Worm (Caenorhabditis elegans) whole organism, late embryonic: ENCODE results near the gene srx-121.
"Not testable (repeated sequence)": the region's sequence is repeated elsewhere in the genome, so short reads cannot be mapped to it uniquely, and the experiment has no call there.

Experiments used
- C08G9.2 ChIP-seq: sonication (generic microtip); optimal IDR thresholded peaks from 2 replicates; lab custom pipeline; 2016; ENCODE audit warnings: mild to moderate bottlenecking, missing genetic modification characterization, moderate library complexity, missing compliant biosample characterization
- C38D4.7 ChIP-seq: fragments of 200-800 bp; sonication (Bioruptor generic); optimal IDR thresholded peaks from 2 replicates; lab custom pipeline; 2018; ENCODE audit warnings: mild to moderate bottlenecking, missing genetic modification characterization, moderate library complexity, missing compliant biosample characterization
- K09A11.1 ChIP-seq: sonication (generic microtip); optimal IDR thresholded peaks from 2 replicates; lab custom pipeline; 2017; ENCODE audit warnings: antibody characterized with exemption, mild to moderate bottlenecking, missing genetic modification characterization, missing compliant biosample characterization; ENCODE audit not compliant: insufficient read depth
- T23F11.4 ChIP-seq: fragments of 200-800 bp; sonication (Bioruptor generic); optimal IDR thresholded peaks from 2 replicates; lab custom pipeline; 2018; ENCODE audit warnings: mild to moderate bottlenecking, missing genetic modification characterization, missing compliant biosample characterization
- Y22D7AL.16 ChIP-seq: sonication (generic microtip); optimal IDR thresholded peaks from 2 replicates; lab custom pipeline; 2016; ENCODE audit warnings: missing genetic modification characterization, missing compliant biosample characterization
- ama-1 ChIP-seq: fragments of 150-350 bp; optimal IDR thresholded peaks from 2 replicates; lab custom pipeline; 2014
- ceh-14 ChIP-seq: sonication (generic microtip); optimal IDR thresholded peaks from 2 replicates; lab custom pipeline; 2016; ENCODE audit warnings: missing genotype, missing genetic modification characterization, missing compliant biosample characterization
- ceh-18 ChIP-seq: sonication (generic microtip); optimal IDR thresholded peaks from 2 replicates; lab custom pipeline; 2016; ENCODE audit warnings: missing genetic modification characterization, missing compliant biosample characterization
- ceh-19 ChIP-seq: fragments of 200-800 bp; sonication (Bioruptor generic); optimal IDR thresholded peaks from 2 replicates; lab custom pipeline; 2018; ENCODE audit warnings: mild to moderate bottlenecking, missing genetic modification characterization, missing compliant biosample characterization
- ceh-22 ChIP-seq: sonication (generic microtip); optimal IDR thresholded peaks from 2 replicates; lab custom pipeline; 2017; ENCODE audit warnings: missing biosample characterization, missing genetic modification characterization
- ceh-24 ChIP-seq: sonication (generic microtip); optimal IDR thresholded peaks from 2 replicates; lab custom pipeline; 2016; ENCODE audit warnings: mild to moderate bottlenecking, missing genetic modification characterization, missing compliant biosample characterization
- ceh-30 ChIP-seq: fragments of 150-350 bp; optimal IDR thresholded peaks from 2 replicates; lab custom pipeline; 2014; ENCODE audit warnings: missing biosample characterization, missing genetic modification characterization
- ceh-45 ChIP-seq: fragments of 200-800 bp; sonication (Bioruptor generic); IDR thresholded peaks from 2 replicates; pipeline ENCODE4 v1.3.6; 2022; ENCODE audit warnings: missing genetic modification reagents, missing genetic modification characterization, missing compliant biosample characterization
- ceh-6 ChIP-seq: fragments of 200-800 bp; sonication (Bioruptor generic); optimal IDR thresholded peaks from 2 replicates; lab custom pipeline; 2018; ENCODE audit warnings: mild to moderate bottlenecking, missing genetic modification characterization, missing compliant biosample characterization
- ceh-9 ChIP-seq: sonication (generic microtip); optimal IDR thresholded peaks from 2 replicates; lab custom pipeline; 2016; ENCODE audit warnings: mild to moderate bottlenecking, missing genetic modification characterization, inconsistent platforms, missing compliant biosample characterization
- che-1 ChIP-seq: sonication (generic microtip); optimal IDR thresholded peaks from 2 replicates; lab custom pipeline; 2016; ENCODE audit warnings: mild to moderate bottlenecking, missing genetic modification characterization, missing compliant biosample characterization
- dmd-4 ChIP-seq: sonication (generic microtip); optimal IDR thresholded peaks from 2 replicates; lab custom pipeline; 2016; ENCODE audit warnings: borderline replicate concordance, missing genetic modification characterization, missing compliant biosample characterization
- dve-1 ChIP-seq: sonication (generic microtip); optimal IDR thresholded peaks from 2 replicates; lab custom pipeline; 2017; ENCODE audit warnings: antibody characterized with exemption, mild to moderate bottlenecking, missing genetic modification characterization, missing compliant biosample characterization
- ets-4 ChIP-seq: sonication (generic microtip); optimal IDR thresholded peaks from 2 replicates; lab custom pipeline; 2016; ENCODE audit warnings: missing genetic modification characterization, missing compliant biosample characterization
- fkh-6 ChIP-seq: sonication (generic microtip); optimal IDR thresholded peaks from 2 replicates; lab custom pipeline; 2016; ENCODE audit warnings: missing genetic modification characterization, missing compliant biosample characterization
- gmeb-2 ChIP-seq: sonication (generic microtip); optimal IDR thresholded peaks from 2 replicates; lab custom pipeline; 2016; ENCODE audit warnings: missing genetic modification characterization, inconsistent platforms, missing compliant biosample characterization
- hlh-6 ChIP-seq: sonication (generic microtip); optimal IDR thresholded peaks from 2 replicates; lab custom pipeline; 2016; ENCODE audit warnings: missing genotype, missing genetic modification characterization, missing compliant biosample characterization
- hlh-8 ChIP-seq: sonication (generic microtip); optimal IDR thresholded peaks from 2 replicates; lab custom pipeline; 2016; ENCODE audit warnings: missing genotype, missing genetic modification characterization, missing compliant biosample characterization
- lim-6 ChIP-seq: sonication (generic microtip); optimal IDR thresholded peaks from 2 replicates; lab custom pipeline; 2016; ENCODE audit warnings: missing genetic modification characterization, missing compliant biosample characterization
- nhr-11 ChIP-seq: fragments of 150-350 bp; optimal IDR thresholded peaks from 2 replicates; lab custom pipeline; 2014; ENCODE audit warnings: missing biosample characterization, missing genetic modification characterization
- nhr-232 ChIP-seq: sonication (generic microtip); optimal IDR thresholded peaks from 2 replicates; lab custom pipeline; 2016; ENCODE audit warnings: missing genetic modification characterization, missing compliant biosample characterization
- npax-4 ChIP-seq: sonication (generic microtip); optimal IDR thresholded peaks from 2 replicates; lab custom pipeline; 2016; ENCODE audit warnings: missing genetic modification characterization, missing compliant biosample characterization
- odd-2 ChIP-seq: sonication (generic microtip); optimal IDR thresholded peaks from 2 replicates; lab custom pipeline; 2017; ENCODE audit warnings: antibody characterized with exemption, mild to moderate bottlenecking, missing genetic modification characterization, missing compliant biosample characterization
- pag-3 ChIP-seq: sonication (generic microtip); optimal IDR thresholded peaks from 2 replicates; lab custom pipeline; 2016; ENCODE audit warnings: missing compliant biosample characterization, missing genetic modification characterization, borderline replicate concordance
- pat-9 ChIP-seq: fragments of 200-800 bp; sonication (Bioruptor generic); optimal IDR thresholded peaks from 2 replicates; lab custom pipeline; 2018; ENCODE audit warnings: mild to moderate bottlenecking, missing genetic modification characterization, moderate library complexity, missing compliant biosample characterization
- pax-1 ChIP-seq: fragments of 150-350 bp; optimal IDR thresholded peaks from 2 replicates; lab custom pipeline; 2014; ENCODE audit warnings: missing biosample characterization, missing genetic modification characterization
- sdc-2 ChIP-seq: sonication (generic microtip); optimal IDR thresholded peaks from 2 replicates; lab custom pipeline; 2016; ENCODE audit warnings: missing genotype, missing genetic modification characterization, missing compliant biosample characterization
- tbx-2 ChIP-seq: sonication (generic microtip); optimal IDR thresholded peaks from 2 replicates; lab custom pipeline; 2016; ENCODE audit warnings: missing genetic modification characterization, missing compliant biosample characterization
- tbx-7 ChIP-seq: sonication (generic microtip); optimal IDR thresholded peaks from 2 replicates; lab custom pipeline; 2016; ENCODE audit warnings: missing genotype, missing genetic modification characterization, missing compliant biosample characterization
- unc-3 ChIP-seq, 2 experiments: fragments of 200-800 bp in 1 of 2; sonication (Bioruptor generic) in 1 of 2; sonication (generic microtip) in 1 of 2; conservative IDR thresholded peaks in 1 of 2; optimal IDR thresholded peaks in 1 of 2; 2 replicates each; pipeline versions ENCODE4 v1.3.6 to Lab custom; 2016 to 2022; ENCODE audit warnings: missing compliant biosample characterization in 2 of 2, missing genetic modification characterization in 2 of 2, missing genetic modification reagents in 1 of 2
- unc-86 ChIP-seq: sonication (generic microtip); optimal IDR thresholded peaks from 2 replicates; lab custom pipeline; 2016; ENCODE audit warnings: missing genetic modification characterization, missing compliant biosample characterization
- zip-5 ChIP-seq: sonication (generic microtip); optimal IDR thresholded peaks from 2 replicates; lab custom pipeline; 2016; ENCODE audit warnings: missing genetic modification characterization, missing compliant biosample characterization

The srx-121 gene

DNA sequence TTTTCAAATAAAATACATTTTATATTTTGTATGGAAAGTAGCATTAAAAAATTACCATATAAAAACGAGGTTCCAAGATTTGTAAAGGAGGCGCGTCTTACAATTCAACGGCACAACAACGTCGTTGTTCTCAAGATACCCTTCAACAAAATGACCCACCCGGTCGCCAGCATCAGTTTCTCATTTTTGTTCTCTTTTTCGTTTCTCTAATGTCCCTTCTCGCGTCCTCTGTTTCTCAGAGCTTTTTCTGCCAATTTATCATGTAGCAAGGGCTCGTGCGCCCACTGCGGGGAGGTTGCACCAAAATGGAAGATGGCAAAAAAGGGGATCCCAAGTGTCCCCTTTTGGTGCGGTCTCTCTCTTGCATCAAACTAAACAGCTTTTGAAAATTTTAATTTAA lies 36.9 kb upstream of the srx-121 start:
- TF ChIP-seq unc-3 (GFP tag; conservative IDR thresholded peaks at IDR 0.05; lab: Robert Waterston, UW) (no peak), unc-3 (tag; optimal IDR thresholded peaks at IDR 0.05; lab: Kevin White, UChicago) (no peak), Y22D7AL.16 (tag; lab: Kevin White, UChicago) (no peak), pag-3 (tag; lab: Kevin White, UChicago) (no peak), C38D4.7 (GFP tag; lab: Kevin White, UChicago) (no peak), ceh-19 (GFP tag; lab: Kevin White, UChicago) (no peak), dve-1 (tag; lab: Kevin White, UChicago) (no peak), ceh-18 (no peak), gmeb-2 (no peak), npax-4 (tag; lab: Kevin White, UChicago) (no peak), fkh-6 (tag; lab: Kevin White, UChicago) (no peak), zip-5 (tag; lab: Kevin White, UChicago) (no peak), C08G9.2 (no peak), T23F11.4 (GFP tag; lab: Kevin White, UChicago) (no peak)
- TF ChIP-seq, all 69 proteins: peak for 0

DNA sequence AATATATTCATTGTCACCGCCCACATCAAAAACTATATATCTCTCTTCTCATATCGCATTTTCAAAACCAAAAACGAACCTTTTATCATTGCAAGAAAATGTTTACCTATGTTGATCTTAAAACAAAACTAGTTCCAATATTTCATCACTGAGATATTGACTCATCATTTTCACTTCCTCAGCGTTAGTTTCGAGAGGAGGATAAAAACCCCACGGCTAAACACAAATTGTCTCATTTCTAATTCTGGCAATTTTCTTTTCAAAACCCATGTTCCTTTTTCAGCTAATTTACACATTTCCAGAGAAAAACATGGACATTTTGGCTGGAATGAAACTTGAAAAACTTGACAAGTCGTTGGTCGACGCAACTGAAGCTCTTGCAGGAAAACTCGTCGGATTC lies 36.0 kb upstream of the srx-121 start, which contains the start of gene T20D4.7:
T20D4.7 (plus strand) TSS at position 301 of the 400 bp plus-strand sequence.
- TF ChIP-seq tbx-2 (tag; lab: Kevin White, UChicago) = no peak
- TF ChIP-seq T23F11.4 (GFP tag; lab: Kevin White, UChicago) = no peak
- no peak for TF ChIP-seq gmeb-2
- no peak for TF ChIP-seq tbx-7
- TF ChIP-seq K09A11.1 (tag; lab: Kevin White, UChicago) = no peak
- TF ChIP-seq lim-6 (tag; lab: Kevin White, UChicago) = no peak
- TF ChIP-seq ceh-6 = no peak
- TF ChIP-seq nhr-232 (tag; lab: Kevin White, UChicago) = no peak
- no peak for TF ChIP-seq che-1 (tag; lab: Kevin White, UChicago)
- TF ChIP-seq ceh-9 (tag; lab: Kevin White, UChicago) = no peak
- TF ChIP-seq pax-1 (tag; lab: Kevin White, UChicago) = no peak
- no peak for TF ChIP-seq nhr-11 (tag; lab: Kevin White, UChicago)

DNA sequence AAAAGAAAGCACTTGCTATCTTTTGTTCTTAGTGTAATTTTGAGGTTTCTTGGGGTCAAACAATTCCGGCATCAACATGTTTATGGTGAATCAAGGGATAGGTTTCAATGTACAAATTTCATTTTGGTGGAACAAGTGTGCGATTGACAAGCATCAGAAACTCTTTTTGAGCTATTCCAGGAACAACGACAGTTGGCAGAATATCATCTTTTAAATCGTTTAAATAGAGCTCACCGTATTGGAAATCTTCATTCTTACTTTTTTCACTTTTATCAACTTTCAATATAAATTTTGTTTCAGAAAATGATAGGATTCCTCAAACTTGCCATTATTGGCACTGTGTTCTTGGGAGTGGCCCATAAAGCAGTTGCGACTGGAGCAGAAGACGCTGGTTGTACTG lies 27.4 kb upstream of the srx-121 start, which contains the start of gene T20D4.10:
T20D4.10 (plus strand) TSS at position 301 of the 400 bp plus-strand sequence.
- TF ChIP-seq dmd-4 (tag; lab: Kevin White, UChicago); ama-1; ceh-14: not testable (repeated sequence)
- TF ChIP-seq, all 69 proteins: peak for 0; not testable (repeated sequence) for 69

DNA sequence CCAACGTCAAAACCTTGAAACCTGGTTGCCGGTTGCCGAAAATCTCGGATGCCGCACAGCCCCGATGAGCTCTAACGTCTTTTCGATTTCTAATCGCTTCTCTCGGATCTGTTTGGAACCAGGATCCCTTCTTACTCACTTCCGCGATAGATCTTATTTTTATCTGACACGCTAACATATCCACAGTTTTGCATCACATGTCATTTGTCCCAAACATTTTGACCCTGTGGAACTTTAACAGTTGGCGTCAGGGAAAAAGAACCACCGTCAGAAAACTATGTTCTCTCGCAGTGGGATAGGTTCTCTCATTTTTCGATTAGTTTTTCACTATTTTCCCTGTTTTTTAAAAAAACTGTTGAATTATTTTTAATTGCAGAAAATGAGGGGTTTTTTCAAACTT lies 25.7 kb upstream of the srx-121 start, which contains the start of gene T20D4.11:
T20D4.11 (plus strand) TSS at position 377 of the 400 bp plus-strand sequence.
- TF ChIP-seq pax-1 (tag; lab: Kevin White, UChicago) = no peak
- no peak for TF ChIP-seq hlh-6 (tag; lab: Kevin White, UChicago)
- TF ChIP-seq dmd-4 (tag; lab: Kevin White, UChicago) = no peak
- TF ChIP-seq pat-9 (tag; lab: Kevin White, UChicago) = no peak
- no peak for TF ChIP-seq nhr-232 (tag; lab: Kevin White, UChicago)
- TF ChIP-seq odd-2 (tag; lab: Kevin White, UChicago) = no peak
- no peak for TF ChIP-seq unc-86
- TF ChIP-seq lim-6 (tag; lab: Kevin White, UChicago) = no peak
- TF ChIP-seq ets-4 (tag; lab: Kevin White, UChicago) = no peak
- TF ChIP-seq ceh-30 (tag; lab: Kevin White, UChicago) = no peak
- TF ChIP-seq ceh-24 = no peak
- no peak for TF ChIP-seq dve-1 (tag; lab: Kevin White, UChicago)
- TF ChIP-seq fkh-6 (tag; lab: Kevin White, UChicago) = no peak
- TF ChIP-seq tbx-2 (tag; lab: Kevin White, UChicago) = no peak
- no peak for TF ChIP-seq hlh-8 (tag; lab: Kevin White, UChicago)
- TF ChIP-seq ceh-22 (tag; lab: Kevin White, UChicago) = no peak
- no peak for TF ChIP-seq sdc-2 (tag; lab: Kevin White, UChicago)
- no peak for TF ChIP-seq ceh-45
- TF ChIP-seq Y22D7AL.16 (tag; lab: Kevin White, UChicago) = no peak
